Fruit fly (Drosophila melanogaster) whole organism, prepupa: ENCODE data around the gene SMSr.

Source experiments
- Blimp-1 ChIP-seq: fragments of 200-800 bp; sonication (Bioruptor generic); optimal IDR thresholded peaks from 3 replicates; lab custom pipeline; 2017; ENCODE audit warnings: missing biosample characterization, missing genetic modification characterization, mild to moderate bottlenecking, moderate library complexity, missing genetic modification reagents
- CG31627 ChIP-seq: fragments of 200-800 bp; sonication (Bioruptor generic); optimal IDR thresholded peaks from 3 replicates; lab custom pipeline; 2016; ENCODE audit warnings: missing biosample characterization, missing genetic modification characterization
- Eip93F ChIP-seq: fragments of 200-800 bp; sonication (Bioruptor generic); optimal IDR thresholded peaks from 2 replicates; lab custom pipeline; 2016; ENCODE audit warnings: missing biosample characterization, mild to moderate bottlenecking, missing genetic modification characterization
- Gug ChIP-seq: fragments of 200-800 bp; sonication (Bioruptor generic); IDR thresholded peaks from 2 replicates; pipeline ENCODE4 v1.3.6; 2022; ENCODE audit warnings: missing biosample characterization, missing genetic modification characterization
- OdsH ChIP-seq: fragments of 200-800 bp; sonication (Bioruptor generic); optimal IDR thresholded peaks from 3 replicates; lab custom pipeline; 2016; ENCODE audit warnings: missing biosample characterization, missing genetic modification characterization
- Smox ChIP-seq: fragments of 200-800 bp; sonication (Bioruptor generic); optimal IDR thresholded peaks from 3 replicates; lab custom pipeline; 2016; ENCODE audit warnings: missing biosample characterization, missing genetic modification characterization
- Sox102F ChIP-seq: fragments of 200-800 bp; sonication (Bioruptor generic); optimal IDR thresholded peaks from 2 replicates; lab custom pipeline; 2016; ENCODE audit warnings: missing biosample characterization, mild to moderate bottlenecking, missing genetic modification characterization
- dsx ChIP-seq: fragments of 200-800 bp; optimal IDR thresholded peaks from 3 replicates; lab custom pipeline; 2019; ENCODE audit warnings: missing biosample characterization, mild to moderate bottlenecking, missing genetic modification characterization, moderate library complexity; ENCODE audit not compliant: poor library complexity, severe bottlenecking
- eg ChIP-seq: fragments of 200-800 bp; sonication (Bioruptor generic); IDR thresholded peaks from 3 replicates; pipeline ENCODE4 v1.3.6; 2022; ENCODE audit warnings: missing biosample characterization, missing genetic modification characterization
- topi ChIP-seq: fragments of 200-800 bp; sonication (Bioruptor generic); optimal IDR thresholded peaks from 3 replicates; lab custom pipeline; 2016; ENCODE audit warnings: missing biosample characterization, missing genetic modification characterization

DNA sequence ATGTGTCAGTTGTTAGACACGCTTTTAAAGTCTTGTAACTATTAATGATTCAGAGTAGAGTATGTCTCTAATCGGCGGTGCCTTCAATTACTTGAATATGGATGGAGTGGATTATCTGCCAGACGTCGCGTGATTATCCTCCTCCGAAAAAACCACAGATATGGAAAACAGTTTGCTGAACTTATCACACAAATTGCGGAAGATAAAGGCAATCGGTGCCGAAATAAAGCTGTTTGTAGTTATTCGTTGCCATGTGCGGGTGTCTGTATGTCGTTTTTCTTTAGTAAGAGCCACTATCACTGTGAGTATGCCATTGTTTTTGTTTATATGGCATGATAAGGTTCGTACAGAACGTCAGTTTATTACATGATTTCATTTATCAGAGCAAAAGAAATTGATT lies 37.3 kb downstream of the SMSr start:
- TF ChIP-seq Eip93F (no peak), dsx (GFP tag; lab: Kevin White, UChicago) (no peak), topi (GFP tag; lab: Kevin White, UChicago) (no peak), Gug (no peak), Smox (no peak), eg (no peak), OdsH (GFP tag; lab: Kevin White, UChicago) (no peak), Sox102F (GFP tag; lab: Kevin White, UChicago) (no peak), Blimp-1 (GFP tag; lab: Kevin White, UChicago) (no peak), CG31627 (GFP tag; lab: Kevin White, UChicago) (no peak)
